Worm (Caenorhabditis elegans) whole organism, early embryonic: ENCODE data around the gene T15B7.15.

Experiments
- B0310.2 ChIP-seq: sonication (generic microtip); optimal IDR thresholded peaks from 2 replicates; lab custom pipeline; 2016; ENCODE audit warnings: mild to moderate bottlenecking, missing genetic modification characterization, missing compliant biosample characterization
- ama-1 ChIP-seq: fragments of 150-350 bp; optimal IDR thresholded peaks from 2 replicates; lab custom pipeline; 2014
- ets-7 ChIP-seq: sonication (generic microtip); optimal IDR thresholded peaks from 2 replicates; lab custom pipeline; 2016; ENCODE audit warnings: missing genotype, missing genetic modification characterization, missing compliant biosample characterization

DNA sequence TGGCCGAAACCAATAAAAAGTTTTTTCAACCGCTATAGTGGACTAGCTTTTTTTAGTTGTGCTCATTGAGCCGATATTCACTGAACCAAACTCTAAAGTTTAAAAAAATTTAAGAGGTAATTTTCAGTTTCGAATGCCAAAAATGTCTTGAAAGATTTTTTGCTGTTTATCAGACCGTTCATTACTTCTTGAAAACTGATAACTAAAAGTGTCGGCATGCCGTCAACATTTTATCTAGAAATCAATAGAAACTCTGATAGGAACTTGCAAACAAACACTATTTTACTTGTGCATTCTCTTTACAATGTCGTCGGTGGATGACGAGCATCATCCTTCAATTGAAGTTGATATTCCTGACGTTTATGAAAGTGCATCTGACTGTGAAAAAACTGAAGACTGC is 43.3 kb upstream of the T15B7.15 start:
- TF ChIP-seq ets-7 (tag; lab: Kevin White, UChicago): no peak
- TF ChIP-seq ama-1 (lab: Kevin White, UChicago): no peak
- no peak for TF ChIP-seq B0310.2 (tag; lab: Kevin White, UChicago)
